Worm (Caenorhabditis elegans) whole organism, L3 larva: ENCODE measurements around the gene atic-1.

Experiments used
- ceh-28 ChIP-seq: fragments of 150-350 bp; optimal IDR thresholded peaks from 2 replicates; lab custom pipeline; 2014; ENCODE audit warnings: missing biosample characterization, missing genetic modification reagents, missing genetic modification characterization
- fos-1 ChIP-seq: fragments of 150-350 bp; optimal IDR thresholded peaks from 2 replicates; lab custom pipeline; 2014; ENCODE audit warnings: missing biosample characterization, missing genetic modification characterization
- jun-1 ChIP-seq: fragments of 150-350 bp; optimal IDR thresholded peaks from 2 replicates; lab custom pipeline; 2014; ENCODE audit warnings: missing biosample characterization, missing genetic modification reagents, missing genetic modification characterization
- lin-39 ChIP-seq: fragments of 150-350 bp; optimal IDR thresholded peaks from 2 replicates; lab custom pipeline; 2018; ENCODE audit warnings: missing biosample characterization, missing genetic modification reagents, missing genetic modification characterization
- nhr-28 ChIP-seq: fragments of 150-350 bp; optimal IDR thresholded peaks from 2 replicates; lab custom pipeline; 2014; ENCODE audit warnings: missing biosample characterization, missing genetic modification characterization
- nhr-76 ChIP-seq: fragments of 150-350 bp; sonication (generic microtip); optimal IDR thresholded peaks from 5 replicates; lab custom pipeline; 2014; ENCODE audit warnings: missing biosample characterization, missing genetic modification characterization
- pha-4 ChIP-seq: fragments of 150-350 bp; optimal IDR thresholded peaks from 2 replicates; lab custom pipeline; 2014; ENCODE audit warnings: missing biosample characterization, missing genetic modification reagents, missing genetic modification characterization
- pqm-1 ChIP-seq: fragments of 150-350 bp; optimal IDR thresholded peaks from 2 replicates; lab custom pipeline; 2017; ENCODE audit warnings: missing biosample characterization, missing genetic modification characterization, inconsistent platforms
- skn-1 ChIP-seq: fragments of 150-350 bp; optimal IDR thresholded peaks from 2 replicates; lab custom pipeline; 2014; ENCODE audit warnings: missing biosample characterization, missing genetic modification characterization
- snpc-4 ChIP-seq: fragments of 150-350 bp; optimal IDR thresholded peaks from 2 replicates; lab custom pipeline; 2014; ENCODE audit warnings: missing biosample characterization, missing genetic modification characterization
- zag-1 ChIP-seq: fragments of 150-350 bp; optimal IDR thresholded peaks from 2 replicates; lab custom pipeline; 2014; ENCODE audit warnings: missing biosample characterization, missing genetic modification characterization

ce11 chrIV:7836030-7836429, 45.8 kb upstream of the atic-1 start:
- TF ChIP-seq nhr-76 (tag; lab: Kevin White, UChicago) (no peak), lin-39 (tag; lab: Kevin White, UChicago) (no peak), fos-1 (tag; lab: Kevin White, UChicago) (no peak), snpc-4 (tag; lab: Kevin White, UChicago) (no peak), pha-4 (tag; lab: Kevin White, UChicago) (peak; percentile 26), jun-1 (no peak), pqm-1 (tag; lab: Kevin White, UChicago) (no peak), nhr-28 (no peak), skn-1 (tag; lab: Kevin White, UChicago) (no peak), zag-1 (tag; lab: Kevin White, UChicago) (no peak), ceh-28 (tag; lab: Kevin White, UChicago) (peak; percentile 60)
